Worm (Caenorhabditis elegans): ENCODE results near the gene R02F11.9.
A peak's percentile ranks its signal among the peaks of the same experiment; 100 is the strongest.

The R02F11.9 gene

DNA sequence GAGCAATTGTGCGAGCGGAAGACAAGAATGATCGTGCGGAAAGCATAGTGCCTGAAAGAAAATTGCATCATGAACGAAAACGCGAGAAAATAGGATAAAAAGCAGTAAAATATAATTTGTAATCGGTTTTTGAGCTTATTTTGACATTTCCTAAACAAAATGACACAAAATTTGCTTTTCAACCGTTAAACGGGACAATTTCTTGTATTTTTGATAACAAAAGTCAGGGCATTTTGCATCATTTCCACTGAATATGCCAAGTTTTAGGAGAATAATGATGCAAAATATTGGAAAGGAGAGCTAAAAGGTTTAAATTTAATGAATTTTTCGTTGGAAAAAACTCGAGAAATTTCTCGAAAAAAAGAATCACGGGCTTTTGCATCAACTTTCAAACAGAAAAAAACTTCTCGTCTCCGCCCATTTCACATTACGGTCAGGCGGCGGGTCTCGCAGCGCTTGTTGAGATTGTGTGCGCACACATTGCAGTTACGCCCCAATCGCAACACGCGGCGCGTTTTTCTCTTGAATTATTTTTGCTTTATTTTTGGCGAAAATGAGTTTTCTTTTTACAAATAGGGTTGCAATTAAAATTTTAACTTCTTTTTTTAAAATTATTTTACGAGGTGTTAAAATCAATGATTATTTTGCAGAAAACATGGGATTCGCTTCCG lies 39.6 kb downstream of the R02F11.9 start, which contains the start of the genes hsp-6 and C37H5.5 (continued):
- TF ChIP-seq fkh-4 (tag; optimal IDR thresholded peaks at IDR 0.05; ENCODE audit: borderline replicate concordance), result no peak
- peak; percentile 72 for TF ChIP-seq xbp-1 (tag; optimal IDR thresholded peaks at IDR 0.05)
- TF ChIP-seq lin-13 (GFP tag; optimal IDR thresholded peaks at IDR 0.05), result peak; percentile 72
- TF ChIP-seq nhr-71 (tag; optimal IDR thresholded peaks at IDR 0.05), result peak; percentile 91
- peak; percentile 84 for TF ChIP-seq rnt-1 (tag; optimal IDR thresholded peaks at IDR 0.05)
- TF ChIP-seq pqm-1 (tag; optimal IDR thresholded peaks at IDR 0.05), result no peak
- peak; percentile 56 for TF ChIP-seq ztf-4 (tag; optimal IDR thresholded peaks at IDR 0.05)
- TF ChIP-seq nhr-76 (tag; optimal IDR thresholded peaks at IDR 0.05), result no peak
- no peak for TF ChIP-seq C34B4.2 (tag; optimal IDR thresholded peaks at IDR 0.05)
- peak; percentile 53 for TF ChIP-seq egl-13 (tag; optimal IDR thresholded peaks at IDR 0.05)
- TF ChIP-seq pax-3 (tag; optimal IDR thresholded peaks at IDR 0.05), result peak; percentile 56

ce11 chrV:4834277-4834676 lies 47.0 kb downstream of the R02F11.9 start, which contains the start of gene C37H5.14:
Gene C37H5.14, minus strand, starts transcription at chrV:4834377.
- no peak for TF ChIP-seq hpl-2 (GFP tag; optimal IDR thresholded peaks at IDR 0.05)
- no peak for TF ChIP-seq efl-1 (optimal IDR thresholded peaks at IDR 0.05)
- peak in 1 of 2 experiments; percentile 47 for TF ChIP-seq efl-1 (GFP tag; optimal IDR thresholded peaks at IDR 0.05 in 1 of 2)
- no peak for TF ChIP-seq unc-30 (tag; optimal IDR thresholded peaks at IDR 0.05)

All from whole organism, L1 larva.